Fruit fly (Drosophila melanogaster) whole organism, embryonic: ENCODE measurements around the gene Rad60.
A peak's percentile ranks its signal among the peaks of the same experiment; 100 is the strongest.

Experiments
- ATbp ChIP-seq: fragments of 200-800 bp; sonication (Bioruptor generic); optimal IDR thresholded peaks from 2 replicates; lab custom pipeline; 2017; ENCODE audit warnings: missing biosample characterization, mild to moderate bottlenecking, missing genetic modification characterization, missing genetic modification reagents
- B-H2 ChIP-seq: fragments of 200-800 bp; sonication (Bioruptor generic); optimal IDR thresholded peaks from 2 replicates; lab custom pipeline; 2018; ENCODE audit warnings: missing biosample characterization, mild to moderate bottlenecking, missing genetic modification characterization
- Bteb2 ChIP-seq: fragments of 200-800 bp; sonication (Bioruptor generic); optimal IDR thresholded peaks from 2 replicates; lab custom pipeline; 2016; ENCODE audit warnings: missing biosample characterization, missing genetic modification characterization
- CG10431 ChIP-seq: fragments of 200-800 bp; sonication (Bioruptor generic); optimal IDR thresholded peaks from 3 replicates; lab custom pipeline; 2018; ENCODE audit warnings: missing biosample characterization, mild to moderate bottlenecking, missing genetic modification characterization
- CG10959 ChIP-seq: fragments of 200-800 bp; sonication (Bioruptor generic); IDR thresholded peaks from 2 replicates; pipeline ENCODE4 v1.3.6; 2022; ENCODE audit warnings: missing biosample characterization, missing genetic modification characterization
- CG11247 ChIP-seq: fragments of 200-800 bp; sonication (Bioruptor generic); IDR thresholded peaks from 2 replicates; pipeline ENCODE4 v1.3.6; 2022; ENCODE audit warnings: missing biosample characterization, missing genetic modification characterization
- CG14441 ChIP-seq: fragments of 200-800 bp; sonication (Bioruptor generic); IDR thresholded peaks from 2 replicates; pipeline ENCODE4 v1.3.6; 2022; ENCODE audit warnings: missing biosample characterization, missing genetic modification characterization
- CG14667 ChIP-seq: fragments of 200-800 bp; sonication (Bioruptor generic); IDR thresholded peaks from 2 replicates; pipeline ENCODE4 v1.3.6; 2022; ENCODE audit warnings: missing biosample characterization, missing genetic modification characterization
- CG17802 ChIP-seq: fragments of 200-800 bp; sonication (Bioruptor generic); optimal IDR thresholded peaks from 2 replicates; lab custom pipeline; 2018; ENCODE audit warnings: missing biosample characterization, mild to moderate bottlenecking, missing genetic modification characterization, moderate library complexity
- CG18011 ChIP-seq: fragments of 200-800 bp; sonication (Bioruptor generic); optimal IDR thresholded peaks from 2 replicates; lab custom pipeline; 2017; ENCODE audit warnings: missing biosample characterization, missing genetic modification characterization, mild to moderate bottlenecking, moderate library complexity, missing genotype
- CG1832 ChIP-seq: fragments of 200-800 bp; sonication (Bioruptor generic); optimal IDR thresholded peaks from 2 replicates; lab custom pipeline; 2017; ENCODE audit warnings: missing biosample characterization, mild to moderate bottlenecking, missing genetic modification characterization, inconsistent platforms
- CG18599 ChIP-seq: fragments of 200-800 bp; sonication (Bioruptor generic); optimal IDR thresholded peaks from 3 replicates; lab custom pipeline; 2017; ENCODE audit warnings: missing biosample characterization, missing genetic modification characterization, mild to moderate bottlenecking, moderate library complexity, missing genetic modification reagents
- CG18764 ChIP-seq: fragments of 200-800 bp; sonication (Bioruptor generic); optimal IDR thresholded peaks from 3 replicates; lab custom pipeline; 2016; ENCODE audit warnings: missing biosample characterization, missing genetic modification characterization
- CG30020 ChIP-seq: fragments of 200-800 bp; optimal IDR thresholded peaks from 2 replicates; lab custom pipeline; 2019; ENCODE audit warnings: missing biosample characterization, mild to moderate bottlenecking, missing genetic modification characterization, moderate library complexity
- CG32532 ChIP-seq: fragments of 200-800 bp; sonication (Bioruptor generic); IDR thresholded peaks from 2 replicates; pipeline ENCODE4 v1.3.6; 2022; ENCODE audit warnings: missing biosample characterization, missing genetic modification characterization
- CG32772 ChIP-seq: fragments of 200-800 bp; sonication (Bioruptor generic); IDR thresholded peaks from 2 replicates; pipeline ENCODE4 v1.3.6; 2022; ENCODE audit warnings: missing biosample characterization, missing genetic modification characterization
- CG33213 ChIP-seq: fragments of 200-800 bp; sonication (Bioruptor generic); optimal IDR thresholded peaks from 3 replicates; lab custom pipeline; 2016; ENCODE audit warnings: missing biosample characterization, missing genetic modification characterization
- CG3838 ChIP-seq: fragments of 200-800 bp; sonication (Bioruptor generic); optimal IDR thresholded peaks from 3 replicates; lab custom pipeline; 2016; ENCODE audit warnings: missing biosample characterization, missing genetic modification characterization
- CG4282 ChIP-seq: fragments of 200-800 bp; sonication (Bioruptor generic); optimal IDR thresholded peaks from 2 replicates; lab custom pipeline; 2016; ENCODE audit warnings: missing biosample characterization, missing genetic modification characterization
- CG6813 ChIP-seq: fragments of 200-800 bp; sonication (Bioruptor generic); optimal IDR thresholded peaks from 2 replicates; lab custom pipeline; 2017; ENCODE audit warnings: missing biosample characterization, missing genetic modification characterization, mild to moderate bottlenecking, moderate library complexity, missing genetic modification reagents
- CG7271 ChIP-seq: fragments of 200-800 bp; sonication (Bioruptor generic); optimal IDR thresholded peaks from 2 replicates; lab custom pipeline; 2018; ENCODE audit warnings: missing biosample characterization, mild to moderate bottlenecking, missing genetic modification characterization, moderate library complexity
- CG7372 ChIP-seq: fragments of 200-800 bp; sonication (Bioruptor generic); IDR thresholded peaks from 2 replicates; pipeline ENCODE4 v1.3.6; 2022; ENCODE audit warnings: missing biosample characterization, missing genetic modification characterization
- CG7928 ChIP-seq: fragments of 200-800 bp; sonication (Bioruptor generic); optimal IDR thresholded peaks from 2 replicates; lab custom pipeline; 2017; ENCODE audit warnings: missing biosample characterization, mild to moderate bottlenecking, missing genetic modification characterization
- CG7987 ChIP-seq: fragments of 200-800 bp; sonication (Bioruptor generic); optimal IDR thresholded peaks from 2 replicates; lab custom pipeline; 2018; ENCODE audit warnings: missing biosample characterization, mild to moderate bottlenecking, missing genetic modification characterization, moderate library complexity
- CG9215 ChIP-seq: fragments of 200-800 bp; sonication (Bioruptor generic); IDR thresholded peaks from 2 replicates; pipeline ENCODE4 v1.3.6; 2022; ENCODE audit warnings: missing biosample characterization, missing genetic modification characterization
- CG9437 ChIP-seq: fragments of 200-800 bp; sonication (Bioruptor generic); optimal IDR thresholded peaks from 2 replicates; lab custom pipeline; 2018; ENCODE audit warnings: missing biosample characterization, mild to moderate bottlenecking, missing genetic modification characterization
- CG9609 ChIP-seq: fragments of 200-800 bp; sonication (Bioruptor generic); optimal IDR thresholded peaks from 3 replicates; lab custom pipeline; 2016; ENCODE audit warnings: missing biosample characterization, missing genetic modification characterization
- Elba2 ChIP-seq: fragments of 200-800 bp; sonication (Bioruptor generic); optimal IDR thresholded peaks from 3 replicates; lab custom pipeline; 2016; ENCODE audit warnings: missing biosample characterization, missing genetic modification characterization
- Hr39 ChIP-seq: fragments of >200 bp; optimal IDR thresholded peaks from 2 replicates; lab custom pipeline; 2017
- Jarid2 ChIP-seq: fragments of 200-800 bp; sonication (Bioruptor generic); optimal IDR thresholded peaks from 3 replicates; lab custom pipeline; 2017; ENCODE audit warnings: mild to moderate bottlenecking, missing biosample characterization, missing genetic modification reagents, missing genetic modification characterization
- Lpt ChIP-seq: fragments of >200 bp; optimal IDR thresholded peaks from 2 replicates; lab custom pipeline; 2018; ENCODE audit warnings: missing biosample characterization, missing genetic modification characterization
- Mes4 ChIP-seq: fragments of 200-800 bp; sonication (Bioruptor generic); optimal IDR thresholded peaks from 2 replicates; lab custom pipeline; 2016; ENCODE audit warnings: missing biosample characterization, missing genetic modification characterization
- NK7.1 ChIP-seq: fragments of 200-800 bp; sonication (Bioruptor generic); optimal IDR thresholded peaks from 3 replicates; lab custom pipeline; 2016; ENCODE audit warnings: missing biosample characterization, missing genetic modification characterization
- Nf-YB ChIP-seq: fragments of 200-800 bp; sonication (Bioruptor generic); optimal IDR thresholded peaks from 3 replicates; lab custom pipeline; 2019; ENCODE audit warnings: missing biosample characterization, mild to moderate bottlenecking, missing genetic modification characterization, moderate library complexity
- Optix ChIP-seq: fragments of 200-800 bp; sonication (Bioruptor generic); IDR thresholded peaks from 3 replicates; pipeline ENCODE4 v1.3.6; 2022; ENCODE audit warnings: missing biosample characterization, missing genetic modification characterization
- Pdp1 ChIP-seq, 2 experiments: fragments of 200-800 bp; sonication (Bioruptor generic); optimal IDR thresholded peaks; 3 replicates each; lab custom pipeline; 2016; ENCODE audit warnings: missing biosample characterization in 2 of 2, missing genetic modification characterization in 2 of 2, mild to moderate bottlenecking in 1 of 2, moderate library complexity in 1 of 2
- Rx ChIP-seq: fragments of 200-800 bp; sonication (Bioruptor generic); IDR thresholded peaks from 2 replicates; pipeline ENCODE4 v1.3.6; 2022; ENCODE audit warnings: missing biosample characterization, missing genetic modification characterization
- Usf ChIP-seq: fragments of 200-800 bp; sonication (Bioruptor generic); optimal IDR thresholded peaks from 2 replicates; lab custom pipeline; 2017; ENCODE audit warnings: missing genotype, missing biosample characterization, missing genetic modification characterization
- chinmo ChIP-seq: fragments of 200-800 bp; sonication (Bioruptor generic); IDR thresholded peaks from 4 replicates; pipeline ENCODE4 v1.3.6; 2022; ENCODE audit warnings: missing biosample characterization, missing genetic modification characterization; ENCODE audit not compliant: partially characterized antibody
- exex ChIP-seq: fragments of 200-800 bp; sonication (Bioruptor generic); optimal IDR thresholded peaks from 4 replicates; lab custom pipeline; 2018; ENCODE audit warnings: missing biosample characterization, mild to moderate bottlenecking, missing genetic modification characterization, moderate library complexity
- gcm2 ChIP-seq: fragments of 200-800 bp; sonication (Bioruptor generic); optimal IDR thresholded peaks from 2 replicates; lab custom pipeline; 2016; ENCODE audit warnings: missing biosample characterization, missing genetic modification characterization
- gro ChIP-seq: fragments of 200-800 bp; sonication (Bioruptor generic); optimal IDR thresholded peaks from 2 replicates; lab custom pipeline; 2016; ENCODE audit warnings: missing biosample characterization, missing genetic modification characterization
- gsb ChIP-seq: fragments of 200-800 bp; sonication (Bioruptor generic); IDR thresholded peaks from 2 replicates; pipeline ENCODE4 v1.3.6; 2022; ENCODE audit warnings: missing biosample characterization, missing genetic modification characterization
- kay ChIP-seq: fragments of 200-800 bp; sonication (Bioruptor generic); optimal IDR thresholded peaks from 2 replicates; lab custom pipeline; 2016; ENCODE audit warnings: missing biosample characterization, missing genetic modification characterization
- mam ChIP-seq: fragments of 200-800 bp; sonication (Bioruptor generic); optimal IDR thresholded peaks from 3 replicates; lab custom pipeline; 2016; ENCODE audit warnings: missing biosample characterization, missing genetic modification characterization
- pnt ChIP-seq: fragments of 200-800 bp; sonication (Bioruptor generic); optimal IDR thresholded peaks from 3 replicates; lab custom pipeline; 2016; ENCODE audit warnings: missing biosample characterization, missing genetic modification characterization
- pros ChIP-seq: fragments of 200-800 bp; sonication (Bioruptor generic); optimal IDR thresholded peaks from 3 replicates; lab custom pipeline; 2019; ENCODE audit warnings: missing biosample characterization, mild to moderate bottlenecking, missing genetic modification characterization, moderate library complexity
- salm ChIP-seq: fragments of 200-800 bp; sonication (Bioruptor generic); optimal IDR thresholded peaks from 2 replicates; lab custom pipeline; 2018; ENCODE audit warnings: missing biosample characterization, mild to moderate bottlenecking, missing genetic modification characterization
- sob ChIP-seq: fragments of 200-800 bp; sonication (Bioruptor generic); IDR thresholded peaks from 2 replicates; pipeline ENCODE4 v1.3.6; 2022; ENCODE audit warnings: missing biosample characterization, missing genetic modification characterization
- tgo ChIP-seq: fragments of 200-800 bp; sonication (Bioruptor generic); IDR thresholded peaks from 3 replicates; pipeline ENCODE4 v1.3.6; 2022; ENCODE audit warnings: missing biosample characterization, missing genetic modification characterization
- twi ChIP-seq: fragments of 200-800 bp; optimal IDR thresholded peaks from 2 replicates; lab custom pipeline; 2019; ENCODE audit warnings: missing biosample characterization, mild to moderate bottlenecking, missing genetic modification characterization, moderate library complexity
- usp ChIP-seq: fragments of >200 bp; optimal IDR thresholded peaks from 2 replicates; lab custom pipeline; 2017; ENCODE audit warnings: missing biosample characterization, missing genetic modification characterization

Rad60 gene

DNA sequence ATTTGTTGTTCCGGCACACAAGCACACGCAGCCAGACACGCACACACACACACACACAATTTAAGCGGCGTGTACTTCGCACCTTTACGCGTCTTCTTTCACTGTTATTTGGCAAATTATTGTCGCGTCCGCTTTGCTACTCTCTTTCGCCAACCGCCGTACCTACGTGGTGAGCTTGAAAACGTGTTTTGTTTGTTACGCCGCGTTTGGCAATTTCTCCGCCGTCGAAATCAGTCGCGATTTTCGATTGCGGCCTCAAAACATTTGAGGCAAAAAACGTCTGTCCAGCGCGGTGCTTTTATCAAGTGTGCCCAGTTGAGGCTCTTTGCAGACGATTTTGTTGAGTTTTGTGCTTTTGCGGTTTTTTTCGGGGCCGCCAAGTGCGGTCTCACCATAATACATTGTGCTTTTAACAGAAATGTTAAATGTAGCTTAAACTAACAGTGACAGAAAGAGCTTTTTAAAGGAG is 29.6 kb downstream of the Rad60 start (continued):
- TF ChIP-seq chinmo (GFP tag; lab: Robert Waterston, UW) = 0 out of 4 replicates have a peak, but pooled peaks have one; percentile 31
- no peak for TF ChIP-seq CG9215 (GFP tag; lab: Robert Waterston, UW)
- TF ChIP-seq CG7271 (tag; lab: Kevin White, UChicago) = no peak
- no peak for TF ChIP-seq CG11247 (GFP tag; lab: Robert Waterston, UW)
- TF ChIP-seq CG10431 (GFP tag; lab: Kevin White, UChicago) = no peak
- TF ChIP-seq tgo = no peak
- no peak for TF ChIP-seq CG32772 (GFP tag; lab: Robert Waterston, UW)
- peak; percentile 50 for TF ChIP-seq CG18599 (GFP tag; lab: Kevin White, UChicago)
- no peak for TF ChIP-seq Usf (GFP tag; lab: Kevin White, UChicago)
- TF ChIP-seq CG17802 = no peak
- no peak for TF ChIP-seq Bteb2 (GFP tag; lab: Kevin White, UChicago)
- TF ChIP-seq CG3838 (GFP tag; lab: Kevin White, UChicago) = no peak
- no peak for TF ChIP-seq Rx (GFP tag; lab: Robert Waterston, UW)
- no peak for TF ChIP-seq Mes4 (GFP tag; lab: Kevin White, UChicago)
- TF ChIP-seq CG33213 (GFP tag; lab: Kevin White, UChicago) = no peak
- TF ChIP-seq pnt = no peak
- TF ChIP-seq CG1832 (GFP tag; lab: Kevin White, UChicago) = no peak
- TF ChIP-seq Pdp1 (GFP tag; optimal IDR thresholded peaks at IDR 0.05; lab: Kevin White, UChicago) = peak in 1 of 2 experiments; percentile 23
- TF ChIP-seq CG6813 (GFP tag; lab: Kevin White, UChicago) = peak; percentile 7
- TF ChIP-seq CG14667 = no peak
- no peak for TF ChIP-seq CG9609
- peak; percentile 47 for TF ChIP-seq exex (tag; lab: Kevin White, UChicago)
- TF ChIP-seq twi (tag; lab: Kevin White, UChicago) = no peak
- no peak for TF ChIP-seq CG32532 (GFP tag; lab: Robert Waterston, UW)
- no peak for TF ChIP-seq sob
- no peak for TF ChIP-seq Hr39
- TF ChIP-seq NK7.1 (GFP tag; lab: Kevin White, UChicago) = no peak
- TF ChIP-seq B-H2 (GFP tag; lab: Kevin White, UChicago) = no peak
- no peak for TF ChIP-seq CG30020
- TF ChIP-seq gro = peak; percentile 54
- TF ChIP-seq salm (tag; lab: Kevin White, UChicago) = no peak
- no peak for TF ChIP-seq gsb
- TF ChIP-seq Optix (GFP tag; lab: Robert Waterston, UW) = no peak
- no peak for TF ChIP-seq CG4282 (GFP tag; lab: Kevin White, UChicago)
- TF ChIP-seq kay (GFP tag; lab: Kevin White, UChicago) = no peak
- no peak for TF ChIP-seq CG7928 (GFP tag; lab: Kevin White, UChicago)
- no peak for TF ChIP-seq Lpt
- TF ChIP-seq CG9437 = no peak
- no peak for TF ChIP-seq pros (GFP tag; lab: Kevin White, UChicago)
- TF ChIP-seq usp (GFP tag; lab: Kevin White, UChicago) = no peak
- TF ChIP-seq CG7987 (GFP tag; lab: Kevin White, UChicago) = peak; percentile 47
- TF ChIP-seq CG18011 (GFP tag; lab: Kevin White, UChicago) = no peak
- TF ChIP-seq CG10959 = no peak
- TF ChIP-seq Nf-YB (GFP tag; lab: Kevin White, UChicago) = no peak
- peak; percentile 1 for TF ChIP-seq Jarid2
- no peak for TF ChIP-seq mam
- TF ChIP-seq gcm2 = no peak
- no peak for TF ChIP-seq CG18764 (GFP tag; lab: Kevin White, UChicago)
- no peak for TF ChIP-seq Elba2
- no peak for TF ChIP-seq CG7372 (GFP tag; lab: Robert Waterston, UW)
- TF ChIP-seq ATbp (GFP tag; lab: Kevin White, UChicago) = no peak
- no peak for TF ChIP-seq CG14441
